Worm (Caenorhabditis elegans) whole organism, L1 larva: ENCODE data around the gene K08H2.4.

Source experiments
- ama-1 ChIP-seq: fragments of 150-350 bp; optimal IDR thresholded peaks from 2 replicates; lab custom pipeline; 2014
- nhr-12 ChIP-seq: sonication (generic microtip); optimal IDR thresholded peaks from 2 replicates; lab custom pipeline; 2017; ENCODE audit warnings: missing biosample characterization, missing genetic modification characterization
- snpc-4 ChIP-seq: fragments of 150-350 bp; optimal IDR thresholded peaks from 2 replicates; lab custom pipeline; 2014; ENCODE audit warnings: missing biosample characterization, missing genetic modification characterization
- zag-1 ChIP-seq: fragments of 150-350 bp; optimal IDR thresholded peaks from 2 replicates; lab custom pipeline; 2014; ENCODE audit warnings: missing biosample characterization, missing genetic modification characterization
- ztf-11 ChIP-seq, 2 experiments: sonication (generic microtip); optimal IDR thresholded peaks; 2 replicates each; lab custom pipeline; 2016 to 2017; ENCODE audit warnings: missing genetic modification characterization in 2 of 2, missing biosample characterization in 1 of 2, missing compliant biosample characterization in 1 of 2

- no peak for TF ChIP-seq zag-1
- TF ChIP-seq snpc-4 (tag; lab: Kevin White, UChicago), result no peak
- no peak for TF ChIP-seq ama-1 (lab: Kevin White, UChicago)
- TF ChIP-seq nhr-12 (tag; lab: Kevin White, UChicago), result no peak
- no peak for TF ChIP-seq ztf-11 (tag; optimal IDR thresholded peaks at IDR 0.05; lab: Kevin White, UChicago)
Observed at ce11 chrX:13278876-13279275, 40.6 kb downstream of the K08H2.4 start, which contains the start of gene phf-33.
